Worm (Caenorhabditis elegans) whole organism, young adult: Measurements from ENCODE around the gene R05G6.9.

Experiments used
- B0261.1 ChIP-seq: sonication (generic microtip); optimal IDR thresholded peaks from 2 replicates; lab custom pipeline; 2016; ENCODE audit warnings: mild to moderate bottlenecking, missing genetic modification characterization, moderate library complexity, missing compliant biosample characterization
- egl-44 ChIP-seq: fragments of 200-800 bp; sonication (Bioruptor generic); IDR thresholded peaks from 2 replicates; pipeline ENCODE4 v1.3.6; 2022; ENCODE audit warnings: missing genetic modification reagents, missing genetic modification characterization, missing compliant biosample characterization
- hlh-12 ChIP-seq: sonication (generic microtip); optimal IDR thresholded peaks from 2 replicates; lab custom pipeline; 2016; ENCODE audit warnings: missing genetic modification characterization, missing compliant biosample characterization
- lir-1 ChIP-seq: fragments of 200-800 bp; sonication (Bioruptor generic); conservative IDR thresholded peaks from 2 replicates; pipeline ENCODE4 v1.3.6; 2022; ENCODE audit warnings: missing genetic modification reagents, missing genetic modification characterization, missing compliant biosample characterization
- madf-6 ChIP-seq: fragments of 200-800 bp; sonication (Bioruptor generic); IDR thresholded peaks from 2 replicates; pipeline ENCODE4 v1.3.6; 2022; ENCODE audit warnings: missing genetic modification reagents, missing genetic modification characterization, missing compliant biosample characterization
- pbrm-1 ChIP-seq: fragments of 200-800 bp; sonication (Bioruptor generic); IDR thresholded peaks from 2 replicates; pipeline ENCODE4 v1.3.6; 2022; ENCODE audit warnings: missing genetic modification reagents, missing genetic modification characterization, missing compliant biosample characterization
- pha-4 ChIP-seq: fragments of 150-350 bp; sonication (generic microtip); optimal IDR thresholded peaks from 2 replicates; lab custom pipeline; 2014; ENCODE audit warnings: missing biosample characterization, missing genetic modification reagents, missing genetic modification characterization
- ztf-28 ChIP-seq: fragments of 200-800 bp; sonication (Bioruptor generic); IDR thresholded peaks from 2 replicates; pipeline ENCODE4 v1.3.6; 2022; ENCODE audit warnings: missing genetic modification reagents, missing genetic modification characterization, missing compliant biosample characterization
- ztf-3 ChIP-seq: fragments of 200-800 bp; sonication (Bioruptor generic); optimal IDR thresholded peaks from 2 replicates; lab custom pipeline; 2018; ENCODE audit warnings: mild to moderate bottlenecking, missing genetic modification characterization, missing compliant biosample characterization
- ztf-6 ChIP-seq: fragments of 200-800 bp; sonication (Bioruptor generic); IDR thresholded peaks from 2 replicates; pipeline ENCODE4 v1.3.6; 2022; ENCODE audit warnings: missing genetic modification reagents, missing genetic modification characterization, missing compliant biosample characterization

DNA sequence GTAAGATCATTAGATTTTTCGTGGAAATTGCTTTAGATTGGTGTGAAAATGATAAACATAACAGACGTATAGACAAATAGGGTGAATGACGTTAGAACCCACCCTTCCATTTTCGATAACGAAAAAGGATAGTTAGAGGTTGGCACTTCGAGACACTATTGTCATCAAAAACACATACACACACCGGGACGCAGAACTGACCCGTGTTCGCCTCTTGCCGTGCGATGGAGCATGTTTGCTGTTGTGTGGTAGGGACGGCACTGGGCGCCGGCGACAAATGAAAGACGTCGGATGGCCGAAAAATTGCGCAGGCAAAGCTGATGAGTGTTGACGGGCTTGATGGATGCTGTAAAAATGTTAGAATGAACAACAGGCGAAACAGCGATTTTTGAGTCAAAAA, 33.8 kb upstream of the R05G6.9 start:
- TF ChIP-seq lir-1 (no peak), pbrm-1 (no peak), ztf-6 (GFP tag; lab: Robert Waterston, UW) (no peak), madf-6 (GFP tag; lab: Robert Waterston, UW) (peak; percentile 31; the same call in 1 of the 2 replicates), egl-44 (GFP tag; lab: Robert Waterston, UW) (no peak), pha-4 (no peak), ztf-3 (GFP tag; lab: Kevin White, UChicago) (no peak), ztf-28 (GFP tag; lab: Robert Waterston, UW) (no peak), B0261.1 (tag; lab: Kevin White, UChicago) (no peak), hlh-12 (tag; lab: Kevin White, UChicago) (no peak)
